Worm (Caenorhabditis elegans): ENCODE data around the gene flor-1.

DNA sequence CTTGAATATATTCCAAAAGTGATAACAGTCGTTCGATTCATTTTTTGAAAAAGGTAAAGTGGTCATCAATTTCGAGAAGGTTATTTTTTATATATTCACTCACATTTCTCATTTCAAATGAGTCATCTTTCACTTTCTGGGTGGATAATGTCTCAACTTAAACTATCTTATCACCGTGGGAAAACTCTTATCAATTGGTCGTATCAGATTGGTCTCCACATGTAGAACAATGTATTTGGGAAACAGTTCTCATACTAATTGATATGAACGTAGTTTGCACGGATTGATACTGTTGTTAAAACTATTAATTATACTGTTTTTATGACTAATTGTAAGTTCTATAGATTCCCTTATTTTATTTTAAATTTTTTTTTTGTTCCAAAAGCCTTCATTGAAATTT is 14.4 kb upstream of the flor-1 start:
- TF ChIP-seq pha-4 (tag; optimal IDR thresholded peaks at IDR 0.05) (no peak), F49E8.2 (tag; optimal IDR thresholded peaks at IDR 0.05; ENCODE audit: insufficient read depth) (no peak), dpl-1 (GFP tag; optimal IDR thresholded peaks at IDR 0.05) (no peak), unc-62 (GFP tag; optimal IDR thresholded peaks at IDR 0.05) (no peak), ceh-91 (GFP tag; IDR thresholded peaks at IDR 0.05) (no peak), tbp1 (GFP tag; optimal IDR thresholded peaks at IDR 0.05) (no peak), chd-7 (tag; optimal IDR thresholded peaks at IDR 0.05) (no peak), ztf-25 (GFP tag; IDR thresholded peaks at IDR 0.05) (no peak), snpc-4 (GFP tag; optimal IDR thresholded peaks at IDR 0.05) (no peak), snpc-4 (tag; optimal IDR thresholded peaks at IDR 0.05) (no peak), nfyb-1 (GFP tag; IDR thresholded peaks at IDR 0.05) (no peak), F57A8.1 (GFP tag; optimal IDR thresholded peaks at IDR 0.05) (no peak), sea-2 (GFP tag; IDR thresholded peaks at IDR 0.05) (no peak), cebp-2 (GFP tag; IDR thresholded peaks at IDR 0.05) (no peak)
